Worm (Caenorhabditis elegans) whole organism, mixed stage, embryonic: ENCODE data around the gene F27E5.8.

ENCODE experiments used
- blmp-1 ChIP-seq: fragments of 150-350 bp; optimal IDR thresholded peaks from 2 replicates; lab custom pipeline; 2014; ENCODE audit warnings: missing biosample characterization, missing genetic modification characterization
- ceh-39 ChIP-seq: fragments of 150-350 bp; optimal IDR thresholded peaks from 2 replicates; lab custom pipeline; 2014; ENCODE audit warnings: missing biosample characterization, missing genetic modification characterization
- ceh-43 ChIP-seq: fragments of 200-800 bp; sonication (Bioruptor generic); optimal IDR thresholded peaks from 2 replicates; lab custom pipeline; 2018; ENCODE audit warnings: mild to moderate bottlenecking, missing genetic modification characterization, moderate library complexity, missing compliant biosample characterization
- ceh-83 ChIP-seq: fragments of 200-800 bp; sonication (Bioruptor generic); optimal IDR thresholded peaks from 2 replicates; lab custom pipeline; 2018; ENCODE audit warnings: mild to moderate bottlenecking, missing genetic modification characterization, missing compliant biosample characterization
- ces-1 ChIP-seq: fragments of 150-350 bp; optimal IDR thresholded peaks from 2 replicates; lab custom pipeline; 2014; ENCODE audit warnings: missing biosample characterization, missing genetic modification reagents, missing genetic modification characterization
- drap-1 ChIP-seq: fragments of 200-800 bp; sonication (Bioruptor generic); optimal IDR thresholded peaks from 3 replicates; lab custom pipeline; 2018; ENCODE audit warnings: mild to moderate bottlenecking, missing genetic modification characterization, missing compliant biosample characterization
- elt-1 ChIP-seq: sonication (generic microtip); optimal IDR thresholded peaks from 2 replicates; lab custom pipeline; 2017; ENCODE audit warnings: missing genetic modification characterization, mild to moderate bottlenecking, missing compliant biosample characterization, antibody characterized with exemption, moderate library complexity, borderline replicate concordance; ENCODE audit not compliant: insufficient read depth
- elt-3 ChIP-seq: fragments of 150-350 bp; optimal IDR thresholded peaks from 2 replicates; lab custom pipeline; 2014; ENCODE audit warnings: missing biosample characterization, missing genetic modification characterization
- hlh-1 ChIP-seq: fragments of 150-350 bp; optimal IDR thresholded peaks from 2 replicates; lab custom pipeline; 2014; ENCODE audit warnings: missing biosample characterization, missing genetic modification reagents, missing genetic modification characterization
- lin-32 ChIP-seq: fragments of 200-800 bp; sonication (Bioruptor generic); optimal IDR thresholded peaks from 2 replicates; lab custom pipeline; 2018; ENCODE audit warnings: mild to moderate bottlenecking, missing genetic modification characterization, missing compliant biosample characterization
- lsy-2 ChIP-seq: fragments of 150-350 bp; optimal IDR thresholded peaks from 2 replicates; lab custom pipeline; 2014; ENCODE audit warnings: missing biosample characterization, missing genetic modification characterization
- mab-5 ChIP-seq: fragments of 150-350 bp; optimal IDR thresholded peaks from 2 replicates; lab custom pipeline; 2014; ENCODE audit warnings: missing biosample characterization, missing genetic modification characterization
- mep-1 ChIP-seq: fragments of 150-350 bp; optimal IDR thresholded peaks from 2 replicates; lab custom pipeline; 2017; ENCODE audit warnings: missing biosample characterization, missing genetic modification reagents, missing genetic modification characterization, inconsistent platforms
- mls-2 ChIP-seq: sonication (generic microtip); optimal IDR thresholded peaks from 2 replicates; lab custom pipeline; 2016; ENCODE audit warnings: mild to moderate bottlenecking, missing genetic modification characterization, moderate library complexity, missing compliant biosample characterization
- nhr-12 ChIP-seq: fragments of 150-350 bp; optimal IDR thresholded peaks from 2 replicates; lab custom pipeline; 2014; ENCODE audit warnings: missing biosample characterization, missing genetic modification characterization
- nhr-28 ChIP-seq: fragments of 150-350 bp; optimal IDR thresholded peaks from 2 replicates; lab custom pipeline; 2014; ENCODE audit warnings: missing biosample characterization, missing genetic modification characterization
- nhr-76 ChIP-seq: sonication (generic microtip); optimal IDR thresholded peaks from 2 replicates; lab custom pipeline; 2017; ENCODE audit warnings: missing biosample characterization, missing genetic modification characterization
- pha-4 ChIP-seq: fragments of 150-350 bp; optimal IDR thresholded peaks from 2 replicates; lab custom pipeline; 2018; ENCODE audit warnings: missing biosample characterization, missing genetic modification reagents, missing genetic modification characterization
- sem-2 ChIP-seq: fragments of 200-800 bp; sonication (Bioruptor generic); optimal IDR thresholded peaks from 2 replicates; lab custom pipeline; 2018; ENCODE audit warnings: mild to moderate bottlenecking, missing genetic modification characterization, missing compliant biosample characterization
- snpc-4 ChIP-seq: fragments of 150-350 bp; optimal IDR thresholded peaks from 2 replicates; lab custom pipeline; 2014; ENCODE audit warnings: missing biosample characterization, missing genetic modification characterization
- sptf-1 ChIP-seq: sonication (generic microtip); optimal IDR thresholded peaks from 2 replicates; lab custom pipeline; 2017; ENCODE audit warnings: mild to moderate bottlenecking, missing genetic modification characterization, moderate library complexity, missing compliant biosample characterization
- tbx-8 ChIP-seq: fragments of 200-800 bp; sonication (Bioruptor generic); optimal IDR thresholded peaks from 2 replicates; lab custom pipeline; 2018; ENCODE audit warnings: mild to moderate bottlenecking, missing genetic modification characterization, moderate library complexity, missing compliant biosample characterization
- unc-120 ChIP-seq: sonication (generic microtip); optimal IDR thresholded peaks from 2 replicates; lab custom pipeline; 2017; ENCODE audit warnings: missing genetic modification characterization, missing compliant biosample characterization; ENCODE audit not compliant: poor library complexity, severe bottlenecking
- unc-62 ChIP-seq: fragments of 150-350 bp; optimal IDR thresholded peaks from 2 replicates; lab custom pipeline; 2014; ENCODE audit warnings: missing biosample characterization, missing genetic modification reagents, missing genetic modification characterization
- zip-8 ChIP-seq: fragments of 150-350 bp; optimal IDR thresholded peaks from 2 replicates; lab custom pipeline; 2014; ENCODE audit warnings: missing biosample characterization, missing genetic modification characterization
- ztf-11 ChIP-seq: fragments of 150-350 bp; optimal IDR thresholded peaks from 2 replicates; lab custom pipeline; 2014; ENCODE audit warnings: missing biosample characterization, missing genetic modification characterization

The F27E5.8 gene

ce11 chrII:10131760-10132159 is 4.5 kb upstream of the F27E5.8 start, which contains the start of gene F27E5.5:
F27E5.5 (minus strand) TSS chrII:10131860.
- TF ChIP-seq sptf-1 (tag; lab: Kevin White, UChicago) (no peak), sem-2 (GFP tag; lab: Kevin White, UChicago) (no peak), elt-1 (tag; lab: Kevin White, UChicago) (no peak), ztf-11 (tag; lab: Kevin White, UChicago) (no peak), ceh-39 (tag; lab: Kevin White, UChicago) (no peak)

- no peak for TF ChIP-seq snpc-4 (tag; lab: Kevin White, UChicago)
- TF ChIP-seq ztf-11 (tag; lab: Kevin White, UChicago) = no peak
- no peak for TF ChIP-seq nhr-12 (tag; lab: Kevin White, UChicago)
- no peak for TF ChIP-seq nhr-28 (tag; lab: Kevin White, UChicago)
Observed at ce11 chrII:10122465-10122864, 4.8 kb downstream of the F27E5.8 start, which contains the start of gene F27E5.7. F27E5.7 (plus strand) TSS chrII:10122765.

ce11 chrII:10121725-10122124 is 5.6 kb downstream of the F27E5.8 start, which contains the start of gene lov-1:
lov-1 (minus strand) TSS chrII:10121825.
- TF ChIP-seq lin-32 (GFP tag; lab: Kevin White, UChicago) (no peak), tbx-8 (GFP tag; lab: Kevin White, UChicago) (no peak), nhr-12 (tag; lab: Kevin White, UChicago) (no peak), sem-2 (GFP tag; lab: Kevin White, UChicago) (no peak), nhr-76 (tag; lab: Kevin White, UChicago) (no peak), mep-1 (tag; lab: Kevin White, UChicago) (no peak)

ce11 chrII:10116690-10117089 is 10.6 kb downstream of the F27E5.8 start:
- TF ChIP-seq nhr-12 (tag; lab: Kevin White, UChicago) (no peak), zip-8 (tag; lab: Kevin White, UChicago) (no peak), nhr-76 (tag; lab: Kevin White, UChicago) (no peak), unc-120 (tag; lab: Kevin White, UChicago) (no peak), drap-1 (no peak), ceh-43 (GFP tag; lab: Kevin White, UChicago) (no peak), blmp-1 (tag; lab: Kevin White, UChicago) (no peak), ceh-83 (GFP tag; lab: Kevin White, UChicago) (no peak), sptf-1 (tag; lab: Kevin White, UChicago) (no peak), mab-5 (tag; lab: Kevin White, UChicago) (no peak), unc-62 (GFP tag; lab: Kevin White, UChicago) (no peak), elt-3 (tag; lab: Kevin White, UChicago) (no peak), ztf-11 (tag; lab: Kevin White, UChicago) (no peak), mls-2 (tag; lab: Kevin White, UChicago) (no peak)

ce11 chrII:10108377-10108776 is 18.9 kb downstream of the F27E5.8 start, which contains the start of the genes ZK945.7 and ZK945.8:
ZK945.7 (minus strand) TSS chrII:10108477.
ZK945.8 (plus strand) TSS chrII:10108651.
- TF ChIP-seq pha-4 (tag; lab: Kevin White, UChicago) = no peak
- no peak for TF ChIP-seq ces-1
- TF ChIP-seq lsy-2 (tag; lab: Kevin White, UChicago) = no peak
- no peak for TF ChIP-seq nhr-76 (tag; lab: Kevin White, UChicago)
- no peak for TF ChIP-seq unc-120 (tag; lab: Kevin White, UChicago)
- no peak for TF ChIP-seq ceh-43 (GFP tag; lab: Kevin White, UChicago)
- no peak for TF ChIP-seq hlh-1 (tag; lab: Kevin White, UChicago)
- no peak for TF ChIP-seq snpc-4 (tag; lab: Kevin White, UChicago)
- TF ChIP-seq mab-5 (tag; lab: Kevin White, UChicago) = no peak
- TF ChIP-seq nhr-28 (tag; lab: Kevin White, UChicago) = no peak

- TF ChIP-seq ceh-83 (GFP tag; lab: Kevin White, UChicago) (no peak), pha-4 (tag; lab: Kevin White, UChicago) (no peak), ces-1 (no peak), unc-62 (GFP tag; lab: Kevin White, UChicago) (no peak)
Observed at ce11 chrII:10106870-10107269, 20.4 kb downstream of the F27E5.8 start, which contains the start of gene ZK945.6. ZK945.6 (minus strand) TSS chrII:10106970.
